Worm (Caenorhabditis elegans): ENCODE data around the gene mfsd-6.

The mfsd-6 gene

DNA sequence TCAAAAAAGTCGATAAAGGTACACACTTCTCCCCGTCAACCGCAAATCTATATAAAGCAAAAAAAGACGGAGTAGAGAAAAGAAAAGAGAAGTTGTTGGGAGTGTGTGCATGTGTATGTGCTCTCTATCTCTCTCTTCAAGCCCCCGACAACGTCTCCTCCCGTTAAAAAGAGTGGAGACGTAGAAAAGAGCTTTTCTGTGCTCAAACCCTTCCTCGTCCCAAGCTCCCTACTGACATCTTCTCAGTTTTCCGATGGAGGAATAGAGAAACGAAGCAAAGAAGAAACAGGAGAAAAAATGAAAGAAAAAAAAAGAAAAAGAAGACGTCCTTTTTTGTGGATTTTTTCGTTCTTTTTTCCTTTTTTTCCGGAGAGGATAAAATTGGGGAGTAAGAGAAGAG, 1.4 kb upstream of the mfsd-6 start (continued):
- TF ChIP-seq fkh-8 (tag; optimal IDR thresholded peaks at IDR 0.05), result peak; percentile 56
- TF ChIP-seq ama-1 (optimal IDR thresholded peaks at IDR 0.05), result no peak
- no peak for TF ChIP-seq lin-13 (GFP tag; optimal IDR thresholded peaks at IDR 0.05)
- TF ChIP-seq nhr-85 (tag), result no peak
- TF ChIP-seq rnt-1 (tag; optimal IDR thresholded peaks at IDR 0.05), result no peak
- no peak for TF ChIP-seq C16A3.4 (tag; optimal IDR thresholded peaks at IDR 0.05)
- TF ChIP-seq nhr-237 (tag; optimal IDR thresholded peaks at IDR 0.05), result no peak
- TF ChIP-seq ceh-88 (GFP tag; IDR thresholded peaks at IDR 0.05), result no peak
- TF ChIP-seq nhr-77 (tag; optimal IDR thresholded peaks at IDR 0.05), result no peak
- TF ChIP-seq ztf-4 (tag; optimal IDR thresholded peaks at IDR 0.05), result no peak
- no peak for TF ChIP-seq nhr-84 (tag; optimal IDR thresholded peaks at IDR 0.05)
- TF ChIP-seq efl-1 (optimal IDR thresholded peaks at IDR 0.05), result peak; percentile 20 to 25
- peak in 1 of 2 experiments; percentile 21 for TF ChIP-seq efl-1 (GFP tag; optimal IDR thresholded peaks at IDR 0.05 in 1 of 2)
- peak; percentile 21 for TF ChIP-seq isw-1 (GFP tag; IDR thresholded peaks at IDR 0.05)
- peak; percentile 86 for TF ChIP-seq lin-14 (GFP tag; optimal IDR thresholded peaks at IDR 0.05)
- TF ChIP-seq grh-1 (GFP tag; IDR thresholded peaks at IDR 0.05), result no peak
- TF ChIP-seq tlp-1 (tag; optimal IDR thresholded peaks at IDR 0.05), result no peak
- peak; percentile 13 for TF ChIP-seq mep-1 (tag; optimal IDR thresholded peaks at IDR 0.05)
- TF ChIP-seq efl-3 (GFP tag; optimal IDR thresholded peaks at IDR 0.05), result no peak
- no peak for TF ChIP-seq elt-3 (tag; optimal IDR thresholded peaks at IDR 0.05)
- TF ChIP-seq fos-1 (tag; optimal IDR thresholded peaks at IDR 0.05), result peak; percentile 15
- no peak for TF ChIP-seq nhr-19 (GFP tag; conservative IDR thresholded peaks at IDR 0.05)
- no peak for TF ChIP-seq unc-130 (tag; optimal IDR thresholded peaks at IDR 0.05)
- no peak for TF ChIP-seq unc-62 (GFP tag; optimal IDR thresholded peaks at IDR 0.05)
- no peak for TF ChIP-seq egl-27 (tag; optimal IDR thresholded peaks at IDR 0.05)
- no peak for TF ChIP-seq C34B4.2 (tag; optimal IDR thresholded peaks at IDR 0.05)
- no peak for TF ChIP-seq ceh-90 (tag; optimal IDR thresholded peaks at IDR 0.05)
- peak; percentile 42 for TF ChIP-seq snu-23 (GFP tag; optimal IDR thresholded peaks at IDR 0.05)
- TF ChIP-seq nhr-11 (tag; optimal IDR thresholded peaks at IDR 0.05), result no peak
- peak; percentile 22 for TF ChIP-seq nhr-47 (tag; optimal IDR thresholded peaks at IDR 0.05)
- peak; percentile 28 for TF ChIP-seq tbx-2 (tag; optimal IDR thresholded peaks at IDR 0.05)
- TF ChIP-seq F16B12.6 (tag; optimal IDR thresholded peaks at IDR 0.05), result peak; percentile 10
- no peak for TF ChIP-seq jun-1 (tag; optimal IDR thresholded peaks at IDR 0.05)
- no peak for TF ChIP-seq nhr-12 (tag; optimal IDR thresholded peaks at IDR 0.05)
- peak; percentile 59 for TF ChIP-seq fkh-10 (GFP tag; optimal IDR thresholded peaks at IDR 0.05)
- no peak for TF ChIP-seq lin-15B (tag; optimal IDR thresholded peaks at IDR 0.05)
- no peak for TF ChIP-seq fkh-4 (tag; optimal IDR thresholded peaks at IDR 0.05; ENCODE audit: borderline replicate concordance)
- no peak for TF ChIP-seq mef-2 (tag; optimal IDR thresholded peaks at IDR 0.05)
- no peak for TF ChIP-seq unc-98 (GFP tag; IDR thresholded peaks at IDR 0.05)
- peak; percentile 51 for TF ChIP-seq nhr-71 (tag; optimal IDR thresholded peaks at IDR 0.05)
- TF ChIP-seq lin-39 (tag; optimal IDR thresholded peaks at IDR 0.05), result no peak
- TF ChIP-seq vab-15 (tag; optimal IDR thresholded peaks at IDR 0.05), result no peak

DNA sequence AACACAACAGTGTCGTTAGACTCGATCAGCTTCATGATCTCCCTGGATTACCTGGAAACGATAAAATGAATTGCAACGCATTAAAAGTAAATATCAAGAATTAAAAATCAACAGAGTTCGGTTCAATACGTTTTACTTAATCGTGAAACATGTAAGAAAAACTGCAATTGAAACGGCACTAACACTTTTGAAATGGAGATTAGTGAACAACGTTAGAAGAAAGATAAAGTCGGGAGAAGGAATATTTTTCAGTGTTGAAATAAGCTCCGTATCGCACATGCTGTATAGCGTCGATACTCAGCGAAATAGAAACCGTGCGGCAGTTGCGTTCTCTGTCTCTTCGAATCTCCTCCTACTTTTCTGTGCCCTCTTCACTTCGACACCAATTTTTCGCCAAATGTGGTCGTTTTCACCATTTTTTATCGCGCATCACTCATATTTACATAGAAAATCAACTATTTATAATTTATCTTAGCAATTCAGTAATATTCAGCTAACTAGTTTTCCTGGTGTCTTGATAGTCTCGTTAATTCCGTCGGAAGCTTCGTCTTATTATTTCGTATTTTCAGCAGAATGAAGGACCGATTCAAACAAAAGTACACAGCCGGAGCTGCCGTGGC, 6.3 kb downstream of the mfsd-6 start, which contains the start of the genes rpl-9 and lpd-7:
Gene rpl-9, minus strand, starts transcription at position 51 of the 620 bp plus-strand sequence.
Gene lpd-7, plus strand, starts transcription at position 570 of the 620 bp plus-strand sequence.
- TF ChIP-seq mef-2 (tag; optimal IDR thresholded peaks at IDR 0.05) (no peak), ztf-11 (tag; optimal IDR thresholded peaks at IDR 0.05) (no peak), nhr-237 (tag; optimal IDR thresholded peaks at IDR 0.05) (peak; percentile 31), mab-9 (GFP tag; IDR thresholded peaks at IDR 0.05) (no peak), blmp-1 (tag; optimal IDR thresholded peaks at IDR 0.05) (peak; percentile 73), C04F5.9 (tag; optimal IDR thresholded peaks at IDR 0.05) (peak; percentile 18), C34B4.2 (tag; optimal IDR thresholded peaks at IDR 0.05) (no peak), dpl-1 (GFP tag; optimal IDR thresholded peaks at IDR 0.05) (peak; percentile 69 to 80 (median 79)), unc-86 (tag; optimal IDR thresholded peaks at IDR 0.05) (peak; percentile 66), ces-1 (GFP tag; optimal IDR thresholded peaks at IDR 0.05) (no peak), unc-30 (tag; optimal IDR thresholded peaks at IDR 0.05) (no peak), fkh-4 (tag; optimal IDR thresholded peaks at IDR 0.05; ENCODE audit: borderline replicate concordance) (no peak), mdl-1 (tag; optimal IDR thresholded peaks at IDR 0.05) (peak in 1 of 2 experiments; percentile 81), nhr-12 (tag; optimal IDR thresholded peaks at IDR 0.05) (no peak), egl-27 (tag; optimal IDR thresholded peaks at IDR 0.05) (peak in 1 of 2 experiments; percentile 27), nhr-76 (tag; optimal IDR thresholded peaks at IDR 0.05) (no peak), zag-1 (tag; optimal IDR thresholded peaks at IDR 0.05) (no peak), efl-3 (GFP tag; optimal IDR thresholded peaks at IDR 0.05) (no peak), grh-1 (GFP tag; IDR thresholded peaks at IDR 0.05) (peak; percentile 26; the same call in 1 of the 2 replicates), egl-13 (tag; optimal IDR thresholded peaks at IDR 0.05) (peak; percentile 39), lsy-2 (tag; optimal IDR thresholded peaks at IDR 0.05) (peak; percentile 83 to 95)
